Worm (Caenorhabditis elegans) whole organism, L3 larva: ENCODE measurements around the gene srw-38.

Source experiments
- R02D3.7 ChIP-seq: fragments of 150-350 bp; optimal IDR thresholded peaks from 2 replicates; lab custom pipeline; 2014; ENCODE audit warnings: missing biosample characterization, missing genetic modification characterization
- ZK546.5 ChIP-seq: sonication (generic microtip); optimal IDR thresholded peaks from 2 replicates; lab custom pipeline; 2017; ENCODE audit warnings: missing biosample characterization, missing genetic modification characterization
- ceh-82 ChIP-seq: fragments of 150-350 bp; optimal IDR thresholded peaks from 2 replicates; lab custom pipeline; 2014; ENCODE audit warnings: missing biosample characterization, missing genetic modification characterization
- ceh-9 ChIP-seq: sonication (generic microtip); optimal IDR thresholded peaks from 2 replicates; lab custom pipeline; 2018; ENCODE audit warnings: missing biosample characterization, missing genetic modification characterization
- daf-12 ChIP-seq: fragments of 150-350 bp; optimal IDR thresholded peaks from 2 replicates; lab custom pipeline; 2014; ENCODE audit warnings: missing biosample characterization, missing genetic modification reagents, missing genetic modification characterization
- egl-27 ChIP-seq: sonication (generic microtip); optimal IDR thresholded peaks from 4 replicates; lab custom pipeline; 2017; ENCODE audit warnings: missing biosample characterization, missing genetic modification reagents, missing genetic modification characterization
- egl-5 ChIP-seq: fragments of 150-350 bp; optimal IDR thresholded peaks from 2 replicates; lab custom pipeline; 2017; ENCODE audit warnings: missing biosample characterization, missing genetic modification reagents, missing genetic modification characterization, inconsistent platforms
- elt-1 ChIP-seq: fragments of 150-350 bp; optimal IDR thresholded peaks from 2 replicates; lab custom pipeline; 2014; ENCODE audit warnings: missing biosample characterization, missing genetic modification characterization
- elt-2 ChIP-seq: sonication (generic microtip); optimal IDR thresholded peaks from 2 replicates; lab custom pipeline; 2016; ENCODE audit warnings: missing genetic modification reagents, mild to moderate bottlenecking, missing genetic modification characterization, missing compliant biosample characterization
- eor-1 ChIP-seq, 2 experiments: fragments of 150-350 bp; optimal IDR thresholded peaks; 2 replicates each; lab custom pipeline; 2014 to 2018; ENCODE audit warnings: missing biosample characterization in 2 of 2, missing genetic modification characterization in 2 of 2
- fkh-2 ChIP-seq: fragments of 150-350 bp; optimal IDR thresholded peaks from 2 replicates; lab custom pipeline; 2014; ENCODE audit warnings: missing biosample characterization, missing genetic modification reagents, missing genetic modification characterization
- fos-1 ChIP-seq: fragments of 150-350 bp; optimal IDR thresholded peaks from 2 replicates; lab custom pipeline; 2014; ENCODE audit warnings: missing biosample characterization, missing genetic modification characterization
- hmg-11 ChIP-seq: sonication (generic microtip); optimal IDR thresholded peaks from 2 replicates; lab custom pipeline; 2016; ENCODE audit warnings: missing genetic modification characterization, missing compliant biosample characterization
- jun-1 ChIP-seq: fragments of 150-350 bp; optimal IDR thresholded peaks from 2 replicates; lab custom pipeline; 2014; ENCODE audit warnings: missing biosample characterization, missing genetic modification reagents, missing genetic modification characterization
- lin-15B ChIP-seq: fragments of 150-350 bp; optimal IDR thresholded peaks from 2 replicates; lab custom pipeline; 2014; ENCODE audit warnings: missing biosample characterization, missing genetic modification characterization
- lsy-12 ChIP-seq: sonication (generic microtip); optimal IDR thresholded peaks from 2 replicates; lab custom pipeline; 2016; ENCODE audit warnings: mild to moderate bottlenecking, missing genetic modification characterization, missing compliant biosample characterization
- mdl-1 ChIP-seq: fragments of 150-350 bp; optimal IDR thresholded peaks from 2 replicates; lab custom pipeline; 2014; ENCODE audit warnings: missing biosample characterization, missing genetic modification characterization
- mml-1 ChIP-seq: fragments of 150-350 bp; sonication (generic microtip); optimal IDR thresholded peaks from 3 replicates; lab custom pipeline; 2014; ENCODE audit warnings: missing biosample characterization, missing genetic modification characterization
- nfya-1 ChIP-seq: sonication (generic microtip); optimal IDR thresholded peaks from 2 replicates; lab custom pipeline; 2017; ENCODE audit warnings: missing genetic modification characterization, mild to moderate bottlenecking, missing compliant biosample characterization, antibody characterized with exemption, moderate library complexity; ENCODE audit not compliant: insufficient read depth
- nhr-11 ChIP-seq: fragments of 150-350 bp; optimal IDR thresholded peaks from 2 replicates; lab custom pipeline; 2014; ENCODE audit warnings: missing biosample characterization, missing genetic modification characterization
- nhr-43 ChIP-seq: sonication (generic microtip); optimal IDR thresholded peaks from 2 replicates; lab custom pipeline; 2016; ENCODE audit warnings: mild to moderate bottlenecking, missing genetic modification characterization, missing compliant biosample characterization; ENCODE audit not compliant: poor library complexity, severe bottlenecking
- nhr-67 ChIP-seq: fragments of 150-350 bp; optimal IDR thresholded peaks from 2 replicates; lab custom pipeline; 2014; ENCODE audit warnings: missing biosample characterization, missing genetic modification characterization
- nhr-76 ChIP-seq: fragments of 150-350 bp; sonication (generic microtip); optimal IDR thresholded peaks from 5 replicates; lab custom pipeline; 2014; ENCODE audit warnings: missing biosample characterization, missing genetic modification characterization
- nhr-77 ChIP-seq: fragments of 150-350 bp; optimal IDR thresholded peaks from 2 replicates; lab custom pipeline; 2014; ENCODE audit warnings: missing biosample characterization, missing genetic modification characterization
- pha-4 ChIP-seq: fragments of 150-350 bp; optimal IDR thresholded peaks from 2 replicates; lab custom pipeline; 2014; ENCODE audit warnings: missing biosample characterization, missing genetic modification reagents, missing genetic modification characterization
- pqm-1 ChIP-seq: fragments of 150-350 bp; optimal IDR thresholded peaks from 2 replicates; lab custom pipeline; 2017; ENCODE audit warnings: missing biosample characterization, missing genetic modification characterization, inconsistent platforms
- snpc-4 ChIP-seq: fragments of 150-350 bp; optimal IDR thresholded peaks from 2 replicates; lab custom pipeline; 2014; ENCODE audit warnings: missing biosample characterization, missing genetic modification characterization
- tbx-2 ChIP-seq: sonication (generic microtip); optimal IDR thresholded peaks from 2 replicates; lab custom pipeline; 2016; ENCODE audit warnings: mild to moderate bottlenecking, missing genetic modification characterization, missing compliant biosample characterization
- unc-62 ChIP-seq: fragments of 150-350 bp; sonication (generic microtip); optimal IDR thresholded peaks from 4 replicates; lab custom pipeline; 2014; ENCODE audit warnings: missing biosample characterization, missing genetic modification reagents, missing genetic modification characterization
- ztf-11 ChIP-seq: fragments of 150-350 bp; optimal IDR thresholded peaks from 2 replicates; lab custom pipeline; 2014; ENCODE audit warnings: missing biosample characterization, missing genetic modification characterization
- ztf-4 ChIP-seq: fragments of 150-350 bp; optimal IDR thresholded peaks from 2 replicates; lab custom pipeline; 2014; ENCODE audit warnings: missing biosample characterization, missing genetic modification characterization

The srw-38 gene

ce11 chrV:19801033-19801432 is 35.2 kb upstream of the srw-38 start, which contains the start of gene Y116F11B.2:
Gene Y116F11B.2, minus strand, starts transcription at chrV:19801133.
- TF ChIP-seq ceh-9 (tag; lab: Kevin White, UChicago) = no peak
- no peak for TF ChIP-seq pha-4 (tag; lab: Kevin White, UChicago)
- TF ChIP-seq ztf-4 (tag; lab: Kevin White, UChicago) = no peak
- no peak for TF ChIP-seq tbx-2 (tag; lab: Kevin White, UChicago)
- no peak for TF ChIP-seq lin-15B (tag; lab: Kevin White, UChicago)
- no peak for TF ChIP-seq hmg-11 (tag; lab: Kevin White, UChicago)
- TF ChIP-seq fos-1 (tag; lab: Kevin White, UChicago) = no peak

ce11 chrV:19802797-19803196 is 33.4 kb upstream of the srw-38 start:
- TF ChIP-seq hmg-11 (tag; lab: Kevin White, UChicago) = no peak
- no peak for TF ChIP-seq egl-27 (tag; lab: Kevin White, UChicago)
- no peak for TF ChIP-seq nhr-76 (tag; lab: Kevin White, UChicago)
- TF ChIP-seq, all 47 proteins: peak for 0

- TF ChIP-seq ztf-11 (no peak), nhr-43 (no peak), ztf-4 (tag; lab: Kevin White, UChicago) (no peak), mml-1 (no peak), nhr-11 (tag; lab: Kevin White, UChicago) (no peak), elt-2 (tag; lab: Kevin White, UChicago) (no peak), eor-1 (tag; optimal IDR thresholded peaks at IDR 0.05; lab: Kevin White, UChicago) (no peak)
Observed at ce11 chrV:19805548-19805947, 30.7 kb upstream of the srw-38 start.

- no peak for TF ChIP-seq R02D3.7
- TF ChIP-seq pha-4 (tag; lab: Kevin White, UChicago) = no peak
- no peak for TF ChIP-seq lsy-12
- no peak for TF ChIP-seq fkh-2
- no peak for TF ChIP-seq jun-1 (tag; lab: Kevin White, UChicago)
- no peak for TF ChIP-seq ceh-82 (tag; lab: Kevin White, UChicago)
- no peak for TF ChIP-seq ztf-4 (tag; lab: Kevin White, UChicago)
- no peak for TF ChIP-seq egl-27 (tag; lab: Kevin White, UChicago)
Observed at ce11 chrV:19814833-19815232, 21.4 kb upstream of the srw-38 start, which contains the start of gene daf-28. Gene daf-28, plus strand, starts transcription at chrV:19815133.

- no peak for TF ChIP-seq ZK546.5 (tag; lab: Kevin White, UChicago)
- no peak for TF ChIP-seq fos-1 (tag; lab: Kevin White, UChicago)
- no peak for TF ChIP-seq nhr-67 (tag; lab: Kevin White, UChicago)
- no peak for TF ChIP-seq jun-1 (tag; lab: Kevin White, UChicago)
- no peak for TF ChIP-seq ceh-9 (tag; lab: Kevin White, UChicago)
- no peak for TF ChIP-seq daf-12 (tag; lab: Kevin White, UChicago)
- TF ChIP-seq pqm-1 (tag; lab: Kevin White, UChicago) = no peak
- no peak for TF ChIP-seq nhr-77 (tag; lab: Kevin White, UChicago)
- TF ChIP-seq egl-5 (tag; lab: Kevin White, UChicago) = no peak
Observed at ce11 chrV:19820178-19820577, 16.1 kb upstream of the srw-38 start.

- TF ChIP-seq ceh-82 (tag; lab: Kevin White, UChicago) = no peak
- TF ChIP-seq mdl-1 = no peak
- no peak for TF ChIP-seq unc-62 (GFP tag; lab: Kevin White, UChicago)
- TF ChIP-seq pqm-1 (tag; lab: Kevin White, UChicago) = no peak
- TF ChIP-seq hmg-11 (tag; lab: Kevin White, UChicago) = no peak
- TF ChIP-seq mml-1 = no peak
- TF ChIP-seq egl-5 (tag; lab: Kevin White, UChicago) = no peak
- no peak for TF ChIP-seq ZK546.5 (tag; lab: Kevin White, UChicago)
- no peak for TF ChIP-seq elt-1
- no peak for TF ChIP-seq tbx-2 (tag; lab: Kevin White, UChicago)
- TF ChIP-seq snpc-4 (tag; lab: Kevin White, UChicago) = no peak
- no peak for TF ChIP-seq nhr-11 (tag; lab: Kevin White, UChicago)
- no peak for TF ChIP-seq nfya-1 (tag; lab: Kevin White, UChicago)
Observed at ce11 chrV:19822093-19822492, 14.1 kb upstream of the srw-38 start, which contains the start of gene Y116F11B.17. Gene Y116F11B.17, minus strand, starts transcription at chrV:19822193.
